Fruit fly (Drosophila melanogaster): ENCODE measurements around the gene CG33689.

The CG33689 gene

dm6 chr3L:16161847-16162556, 38.0 kb upstream of the CG33689 start (continued):
- peak; percentile 79 for TF ChIP-seq CG8924 (tag; optimal IDR thresholded peaks at IDR 0.05)
- peak; percentile 78 for TF ChIP-seq CG12391 (tag; optimal IDR thresholded peaks at IDR 0.05)
- TF ChIP-seq CG10654 (GFP tag; optimal IDR thresholded peaks at IDR 0.05): peak; percentile 25
- TF ChIP-seq cad (GFP tag; optimal IDR thresholded peaks at IDR 0.05): no peak
- peak; percentile 14 for TF ChIP-seq CG7928 (GFP tag; optimal IDR thresholded peaks at IDR 0.05)
- no peak for TF ChIP-seq Scr (GFP tag; IDR thresholded peaks at IDR 0.05; ENCODE audit: partially characterized antibody)
- no peak for TF ChIP-seq vfl (GFP tag; optimal IDR thresholded peaks at IDR 0.05)
- peak; percentile 82 for TF ChIP-seq CG10209 (GFP tag; optimal IDR thresholded peaks at IDR 0.05)
- no peak; the same call in 1 of the 2 replicates for TF ChIP-seq MBD-R2 (GFP tag; IDR thresholded peaks at IDR 0.05)
- no peak for TF ChIP-seq Dref (GFP tag; IDR thresholded peaks at IDR 0.05)
- TF ChIP-seq dati (GFP tag; IDR thresholded peaks at IDR 0.05): 0 out of 2 replicates have a peak, but pooled peaks have one; percentile 1
- peak; percentile 57 to 87 for TF ChIP-seq Trl (optimal IDR thresholded peaks at IDR 0.05)
- TF ChIP-seq Trl (GFP tag; optimal IDR thresholded peaks at IDR 0.05): peak; percentile 37
- TF ChIP-seq tna (GFP tag; IDR thresholded peaks at IDR 0.05; ENCODE audit: partially characterized antibody): no peak
- peak; percentile 64 for TF ChIP-seq lmd (GFP tag; IDR thresholded peaks at IDR 0.05)
- peak; percentile 51 for TF ChIP-seq CG12104 (GFP tag; optimal IDR thresholded peaks at IDR 0.05)
- TF ChIP-seq yki (optimal IDR thresholded peaks at IDR 0.05): no peak
- no peak for TF ChIP-seq grn (GFP tag; optimal IDR thresholded peaks at IDR 0.05)
- TF ChIP-seq Dek (tag; optimal IDR thresholded peaks at IDR 0.05): peak; percentile 68
- no peak for TF ChIP-seq sna (GFP tag; IDR thresholded peaks at IDR 0.05; ENCODE audit: partially characterized antibody)
- TF ChIP-seq CG10959 (GFP tag; IDR thresholded peaks at IDR 0.05): no peak
- TF ChIP-seq chif (GFP tag; optimal IDR thresholded peaks at IDR 0.05): peak; percentile 48 to 55
- TF ChIP-seq zen (tag; optimal IDR thresholded peaks at IDR 0.05): no peak
- no peak for TF ChIP-seq HLHmδ (GFP tag; optimal IDR thresholded peaks at IDR 0.05)
- no peak for TF ChIP-seq Oaz (GFP tag; IDR thresholded peaks at IDR 0.05)
- peak; percentile 27; the same call in 2 of the 3 replicates for TF ChIP-seq CG34422 (GFP tag; IDR thresholded peaks at IDR 0.05)
- peak; percentile 71 for TF ChIP-seq scrt (GFP tag; optimal IDR thresholded peaks at IDR 0.05)
- no peak for TF ChIP-seq stwl (tag; optimal IDR thresholded peaks at IDR 0.05)
- TF ChIP-seq sisA (GFP tag; IDR thresholded peaks at IDR 0.05): peak; percentile 53
- no peak for TF ChIP-seq CG10565 (GFP tag; optimal IDR thresholded peaks at IDR 0.05)
- peak; percentile 83 for TF ChIP-seq dysf (GFP tag; IDR thresholded peaks at IDR 0.05)
- TF ChIP-seq CG17912 (GFP tag; optimal IDR thresholded peaks at IDR 0.05): no peak
- 0 out of 3 replicates have a peak, but pooled peaks have one; percentile 24 for TF ChIP-seq CG7357 (GFP tag; IDR thresholded peaks at IDR 0.05)
- TF ChIP-seq bsh (GFP tag; optimal IDR thresholded peaks at IDR 0.05): peak; percentile 75 to 78
- TF ChIP-seq Hr3 (GFP tag; optimal IDR thresholded peaks at IDR 0.05): peak; percentile 72
- TF ChIP-seq bigmax (GFP tag; optimal IDR thresholded peaks at IDR 0.05): no peak
- no peak for TF ChIP-seq p53 (GFP tag; optimal IDR thresholded peaks at IDR 0.05)
- TF ChIP-seq CG17829 (tag; optimal IDR thresholded peaks at IDR 0.05): peak; percentile 58
- TF ChIP-seq CG43689 (GFP tag; IDR thresholded peaks at IDR 0.05): no peak
- TF ChIP-seq CG8765 (GFP tag; IDR thresholded peaks at IDR 0.05): no peak
- peak; percentile 56 for TF ChIP-seq Max (GFP tag; optimal IDR thresholded peaks at IDR 0.05)
- TF ChIP-seq CG15011 (GFP tag; optimal IDR thresholded peaks at IDR 0.05): peak; percentile 64
- no peak for TF ChIP-seq CG14965 (GFP tag; optimal IDR thresholded peaks at IDR 0.05; ENCODE audit: borderline replicate concordance)
- no peak for TF ChIP-seq Optix (GFP tag; IDR thresholded peaks at IDR 0.05)
- no peak for TF ChIP-seq Nf-YA (GFP tag; IDR thresholded peaks at IDR 0.05)
- no peak for TF ChIP-seq Tbp (GFP tag; optimal IDR thresholded peaks at IDR 0.05)
- no peak for TF ChIP-seq tll (GFP tag; optimal IDR thresholded peaks at IDR 0.05)
- peak; percentile 85 for TF ChIP-seq CG7839 (tag; optimal IDR thresholded peaks at IDR 0.05)
- TF ChIP-seq ems (GFP tag; optimal IDR thresholded peaks at IDR 0.05): no peak
- 0 out of 2 replicates have a peak, but pooled peaks have one; percentile 30 for TF ChIP-seq chm (GFP tag; IDR thresholded peaks at IDR 0.05)
